Fruit fly (Drosophila melanogaster) whole organism: ENCODE results near the gene CG44153.

Experiments
- CG8478 ChIP-seq: fragments of >200 bp; optimal IDR thresholded peaks from 2 replicates; lab custom pipeline; 2018; ENCODE audit warnings: inconsistent platforms
- Dll ChIP-seq: fragments of >200 bp; optimal IDR thresholded peaks from 2 replicates; lab custom pipeline; 2017
- EcR ChIP-seq, 2 experiments: fragments of >200 bp; optimal IDR thresholded peaks; 2 replicates each; lab custom pipeline; 2017; ENCODE audit warnings: missing biosample characterization in 2 of 2, missing genetic modification characterization in 2 of 2, missing genetic modification reagents in 2 of 2
- pan ChIP-seq: fragments of >200 bp; optimal IDR thresholded peaks from 2 replicates; lab custom pipeline; 2017
- psq ChIP-seq: fragments of >200 bp; optimal IDR thresholded peaks from 2 replicates; lab custom pipeline; 2017
- usp ChIP-seq: fragments of >200 bp; optimal IDR thresholded peaks from 2 replicates; lab custom pipeline; 2017; ENCODE audit warnings: missing biosample characterization, missing genetic modification characterization, mixed read lengths

dm6 chr2L:10210631-10211557 lies 30.8 kb upstream of the CG44153 start, which contains the start of the genes CG5727 and ath:
- TF ChIP-seq psq (lab: Kevin White, UChicago) (no peak), Dll (lab: Kevin White, UChicago) (no peak), EcR (GFP tag; optimal IDR thresholded peaks at IDR 0.05; lab: Kevin White, UChicago) (no peak), usp (GFP tag; lab: Kevin White, UChicago) (no peak), pan (no peak), CG8478 (lab: Kevin White, UChicago) (no peak)
